Worm (Caenorhabditis elegans): ENCODE data around the gene hosl-1.

ce11 chrX:4685579-4685978 is 48.7 kb downstream of the hosl-1 start:
- TF ChIP-seq ets-7 (tag; optimal IDR thresholded peaks at IDR 0.05) (no peak), ama-1 (optimal IDR thresholded peaks at IDR 0.05) (no peak), sea-1 (GFP tag; conservative IDR thresholded peaks at IDR 0.05) (no peak)
